Fruit fly (Drosophila melanogaster) whole organism, pupa: ENCODE measurements around the gene CG11857.

Experiments
- CG10348 ChIP-seq: fragments of 200-800 bp; sonication (Bioruptor generic); IDR thresholded peaks from 2 replicates; pipeline ENCODE4 v1.3.6; 2022; ENCODE audit warnings: missing biosample characterization, missing genetic modification characterization
- CG14655 ChIP-seq: fragments of 200-800 bp; sonication (Bioruptor generic); optimal IDR thresholded peaks from 3 replicates; lab custom pipeline; 2017; ENCODE audit warnings: mild to moderate bottlenecking, missing biosample characterization, missing genetic modification reagents, missing genetic modification characterization
- CG15710 ChIP-seq: fragments of 200-800 bp; sonication (Bioruptor generic); optimal IDR thresholded peaks from 2 replicates; lab custom pipeline; 2018; ENCODE audit warnings: missing biosample characterization, mild to moderate bottlenecking, missing genetic modification characterization, moderate library complexity
- CG17806 ChIP-seq: fragments of 200-800 bp; sonication (Bioruptor generic); optimal IDR thresholded peaks from 2 replicates; lab custom pipeline; 2018; ENCODE audit warnings: missing biosample characterization, mild to moderate bottlenecking, missing genetic modification characterization, moderate library complexity
- CG8159 ChIP-seq: fragments of 200-800 bp; sonication (Bioruptor generic); optimal IDR thresholded peaks from 3 replicates; lab custom pipeline; 2018; ENCODE audit warnings: missing biosample characterization, mild to moderate bottlenecking, missing genetic modification characterization, moderate library complexity
- CG8301 ChIP-seq: fragments of 200-800 bp; sonication (Bioruptor generic); optimal IDR thresholded peaks from 2 replicates; lab custom pipeline; 2018; ENCODE audit warnings: missing biosample characterization, mild to moderate bottlenecking, missing genetic modification characterization
- CG9948 ChIP-seq: fragments of 200-800 bp; sonication (Bioruptor generic); optimal IDR thresholded peaks from 2 replicates; lab custom pipeline; 2018; ENCODE audit warnings: missing biosample characterization, mild to moderate bottlenecking, missing genetic modification characterization, moderate library complexity
- EcR ChIP-seq: fragments of 200-800 bp; sonication (Bioruptor generic); optimal IDR thresholded peaks from 3 replicates; lab custom pipeline; 2019; ENCODE audit warnings: missing biosample characterization, missing genetic modification characterization, mild to moderate bottlenecking, moderate library complexity, missing genetic modification reagents
- Ets98B ChIP-seq: fragments of 200-800 bp; sonication (Bioruptor generic); IDR thresholded peaks from 2 replicates; pipeline ENCODE4 v1.3.6; 2022; ENCODE audit warnings: missing biosample characterization, missing genetic modification characterization
- Snoo ChIP-seq: fragments of 200-800 bp; sonication (Bioruptor generic); optimal IDR thresholded peaks from 3 replicates; lab custom pipeline; 2017; ENCODE audit warnings: missing biosample characterization, mild to moderate bottlenecking, missing genetic modification characterization, inconsistent platforms
- gl ChIP-seq: fragments of 200-800 bp; sonication (Bioruptor generic); optimal IDR thresholded peaks from 2 replicates; lab custom pipeline; 2018; ENCODE audit warnings: missing biosample characterization, mild to moderate bottlenecking, missing genetic modification characterization

DNA sequence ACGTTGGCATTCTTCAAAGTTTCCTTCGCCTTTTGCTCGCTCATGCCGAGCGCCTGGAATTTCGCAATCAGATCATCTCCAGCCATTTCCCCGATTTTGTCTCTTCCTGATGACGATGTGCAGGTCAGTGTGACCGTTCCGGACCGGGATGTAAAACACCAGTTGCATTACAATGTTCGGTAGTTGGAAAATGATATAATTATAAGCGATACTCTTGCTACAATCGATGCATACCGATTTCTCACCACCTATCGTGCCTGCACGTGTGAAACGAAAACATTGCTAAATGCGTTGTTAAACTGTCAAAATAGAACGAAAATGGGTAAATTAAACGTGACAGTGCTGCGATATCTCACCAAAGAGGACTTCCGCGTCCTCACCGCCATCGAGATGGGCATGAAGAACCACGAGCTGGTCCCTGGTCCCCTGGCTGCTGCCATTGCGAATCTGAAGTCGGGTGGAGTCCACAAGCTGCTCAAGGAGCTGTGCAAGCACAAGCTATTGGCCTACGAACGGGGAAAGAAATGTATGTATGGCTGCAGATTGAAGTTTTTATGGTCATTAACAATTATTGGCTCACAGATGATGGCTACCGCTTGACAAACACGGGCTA is 7.0 kb downstream of the CG11857 start, which contains the start of the genes GlnRS and RIOK2:
- TF ChIP-seq CG17806 (no peak), Snoo (tag; lab: Kevin White, UChicago) (no peak), CG10348 (GFP tag; lab: Robert Waterston, UW) (no peak), EcR (GFP tag; lab: Kevin White, UChicago) (no peak), CG8159 (no peak), gl (tag; lab: Kevin White, UChicago) (no peak), CG8301 (tag; lab: Kevin White, UChicago) (no peak), CG14655 (GFP tag; lab: Kevin White, UChicago) (no peak), Ets98B (GFP tag; lab: Robert Waterston, UW) (no peak), CG9948 (tag; lab: Kevin White, UChicago) (no peak), CG15710 (tag; lab: Kevin White, UChicago) (no peak)
